Fruit fly (Drosophila melanogaster) whole organism, prepupa: ENCODE measurements around the gene sba.

Source experiments
- Blimp-1 ChIP-seq: fragments of 200-800 bp; sonication (Bioruptor generic); optimal IDR thresholded peaks from 3 replicates; lab custom pipeline; 2017; ENCODE audit warnings: missing biosample characterization, missing genetic modification characterization, mild to moderate bottlenecking, moderate library complexity, missing genetic modification reagents
- CG10631 ChIP-seq: fragments of 200-800 bp; sonication (Bioruptor generic); optimal IDR thresholded peaks from 2 replicates; lab custom pipeline; 2016; ENCODE audit warnings: missing biosample characterization, missing genetic modification characterization
- CG10669 ChIP-seq: fragments of 200-800 bp; sonication (Bioruptor generic); optimal IDR thresholded peaks from 3 replicates; lab custom pipeline; 2018; ENCODE audit warnings: missing biosample characterization, mild to moderate bottlenecking, missing genetic modification characterization, moderate library complexity
- CG3032 ChIP-seq: fragments of 200-800 bp; optimal IDR thresholded peaks from 2 replicates; lab custom pipeline; 2019; ENCODE audit warnings: missing biosample characterization, mild to moderate bottlenecking, missing genetic modification characterization, moderate library complexity
- CG4318 ChIP-seq: fragments of 200-800 bp; sonication (Bioruptor generic); optimal IDR thresholded peaks from 3 replicates; lab custom pipeline; 2017; ENCODE audit warnings: missing biosample characterization, mild to moderate bottlenecking, missing genetic modification characterization
- Gug ChIP-seq: fragments of 200-800 bp; sonication (Bioruptor generic); IDR thresholded peaks from 2 replicates; pipeline ENCODE4 v1.3.6; 2022; ENCODE audit warnings: missing biosample characterization, missing genetic modification characterization
- Hr4 ChIP-seq: fragments of 200-800 bp; sonication (Bioruptor generic); optimal IDR thresholded peaks from 3 replicates; lab custom pipeline; 2016; ENCODE audit warnings: missing biosample characterization, missing genetic modification characterization
- Met ChIP-seq: fragments of 200-800 bp; sonication (Bioruptor generic); optimal IDR thresholded peaks from 3 replicates; lab custom pipeline; 2016; ENCODE audit warnings: missing biosample characterization, missing genetic modification characterization
- acj6 ChIP-seq: fragments of 200-800 bp; sonication (Bioruptor generic); optimal IDR thresholded peaks from 3 replicates; lab custom pipeline; 2016; ENCODE audit warnings: missing biosample characterization, missing genetic modification characterization
- cyc ChIP-seq: fragments of 200-800 bp; sonication (Bioruptor generic); optimal IDR thresholded peaks from 3 replicates; lab custom pipeline; 2016; ENCODE audit warnings: missing biosample characterization, missing genetic modification characterization
- dsx ChIP-seq: fragments of 200-800 bp; optimal IDR thresholded peaks from 3 replicates; lab custom pipeline; 2019; ENCODE audit warnings: missing biosample characterization, mild to moderate bottlenecking, missing genetic modification characterization, moderate library complexity; ENCODE audit not compliant: poor library complexity, severe bottlenecking
- esn ChIP-seq: fragments of 200-800 bp; sonication (Bioruptor generic); optimal IDR thresholded peaks from 2 replicates; lab custom pipeline; 2016; ENCODE audit warnings: missing biosample characterization, mild to moderate bottlenecking, missing genetic modification characterization, moderate library complexity
- spab ChIP-seq: fragments of 200-800 bp; sonication (Bioruptor generic); optimal IDR thresholded peaks from 2 replicates; lab custom pipeline; 2017; ENCODE audit warnings: missing biosample characterization, mild to moderate bottlenecking, missing genetic modification characterization, missing genetic modification reagents
- ss ChIP-seq, 2 experiments: fragments of 200-800 bp; sonication (Bioruptor generic); optimal IDR thresholded peaks; 2 replicates in 1 of 2; 3 replicates in 1 of 2; lab custom pipeline; 2017 to 2018; ENCODE audit warnings: mild to moderate bottlenecking in 2 of 2, missing biosample characterization in 2 of 2, missing genetic modification characterization in 2 of 2, moderate library complexity in 1 of 2

DNA sequence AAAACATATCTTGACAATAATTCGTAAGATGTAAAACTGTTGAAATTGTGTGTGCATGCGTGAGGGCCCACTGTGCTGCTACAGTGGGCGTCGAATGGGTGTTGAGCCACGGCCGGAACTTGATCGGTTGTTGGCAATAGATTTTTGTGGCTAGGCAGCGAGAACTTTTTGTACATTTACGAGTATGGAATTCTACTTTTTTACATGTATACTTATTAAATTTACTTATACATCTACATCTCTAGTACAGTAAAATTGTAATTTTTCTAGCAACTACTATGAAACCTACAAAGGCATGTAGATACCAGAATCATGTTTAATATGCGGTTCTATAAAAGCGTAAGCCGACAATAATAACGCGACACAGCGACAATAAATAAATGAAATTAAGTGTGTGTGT, 73.2 kb downstream of the sba start:
- TF ChIP-seq acj6 (GFP tag; lab: Kevin White, UChicago) (no peak), CG3032 (tag; lab: Kevin White, UChicago) (no peak), Gug (GFP tag; lab: Robert Waterston, UW) (no peak), Hr4 (no peak), spab (GFP tag; lab: Kevin White, UChicago) (no peak), Met (no peak), ss (GFP tag; optimal IDR thresholded peaks at IDR 0.05; lab: Kevin White, UChicago) (no peak), cyc (GFP tag; lab: Kevin White, UChicago) (no peak), esn (GFP tag; lab: Kevin White, UChicago) (no peak), CG10669 (no peak), dsx (GFP tag; lab: Kevin White, UChicago) (no peak), Blimp-1 (no peak), CG4318 (GFP tag; lab: Kevin White, UChicago) (no peak), CG10631 (GFP tag; lab: Kevin White, UChicago) (no peak)
